Fruit fly (Drosophila melanogaster): Measurements from ENCODE around the gene Trissin.

Trissin gene

dm6 chr3R:15451344-15452107, 33.7 kb downstream of the Trissin start (continued):
- TF ChIP-seq MESR4 (GFP tag; optimal IDR thresholded peaks at IDR 0.05) = no peak
- TF ChIP-seq dan (GFP tag; IDR thresholded peaks at IDR 0.05) = no peak
- no peak for TF ChIP-seq NC2α (GFP tag; optimal IDR thresholded peaks at IDR 0.05)
- TF ChIP-seq CG31388 (GFP tag; optimal IDR thresholded peaks at IDR 0.05) = no peak
- TF ChIP-seq CG2129 (GFP tag; IDR thresholded peaks at IDR 0.05; ENCODE audit: partially characterized antibody) = no peak
- TF ChIP-seq pho (GFP tag; optimal IDR thresholded peaks at IDR 0.05) = no peak
- peak; percentile 45 for TF ChIP-seq CG10543 (GFP tag; optimal IDR thresholded peaks at IDR 0.05)
- no peak for TF ChIP-seq slp2 (GFP tag; optimal IDR thresholded peaks at IDR 0.05)
- no peak for TF ChIP-seq Hr39 (optimal IDR thresholded peaks at IDR 0.05)
- TF ChIP-seq Awh (GFP tag; IDR thresholded peaks at IDR 0.05) = 0 out of 2 replicates have a peak, but pooled peaks have one; percentile 26
- TF ChIP-seq CG3838 (GFP tag; optimal IDR thresholded peaks at IDR 0.05) = no peak
- TF ChIP-seq ci (GFP tag; IDR thresholded peaks at IDR 0.05) = 0 out of 3 replicates have a peak, but pooled peaks have one; percentile 41
- TF ChIP-seq Opbp (GFP tag; IDR thresholded peaks at IDR 0.05; ENCODE audit: partially characterized antibody) = no peak
- TF ChIP-seq CG13894 (tag; optimal IDR thresholded peaks at IDR 0.05) = peak; percentile 32
- TF ChIP-seq CG6175 (GFP tag; IDR thresholded peaks at IDR 0.05) = 0 out of 3 replicates have a peak, but pooled peaks have one; percentile 49
- no peak for TF ChIP-seq CG7556 (GFP tag; optimal IDR thresholded peaks at IDR 0.05)
- TF ChIP-seq CG5180 (GFP tag; optimal IDR thresholded peaks at IDR 0.05) = peak; percentile 24
- TF ChIP-seq gfzf (GFP tag; optimal IDR thresholded peaks at IDR 0.05) = no peak
- TF ChIP-seq hkb (optimal IDR thresholded peaks at IDR 0.05) = no peak
- TF ChIP-seq hkb (GFP tag; IDR thresholded peaks at IDR 0.05) = 0 out of 2 replicates have a peak, but pooled peaks have one; percentile 16
- TF ChIP-seq Bdp1 (GFP tag; optimal IDR thresholded peaks at IDR 0.05) = no peak
- TF ChIP-seq tio (GFP tag; optimal IDR thresholded peaks at IDR 0.05) = no peak
- no peak for TF ChIP-seq maf-S (GFP tag; optimal IDR thresholded peaks at IDR 0.05)
- TF ChIP-seq Sry-δ (GFP tag; optimal IDR thresholded peaks at IDR 0.05) = no peak
- peak; percentile 58 for TF ChIP-seq CG12769 (tag; optimal IDR thresholded peaks at IDR 0.05)
- TF ChIP-seq peb (GFP tag; IDR thresholded peaks at IDR 0.05) = no peak
- TF ChIP-seq HmgD (GFP tag; optimal IDR thresholded peaks at IDR 0.05) = no peak
- no peak for TF ChIP-seq ranshi (GFP tag; IDR thresholded peaks at IDR 0.05)
- TF ChIP-seq abd-A (tag; optimal IDR thresholded peaks at IDR 0.05) = peak; percentile 90
- TF ChIP-seq CG6791 (GFP tag; IDR thresholded peaks at IDR 0.05; ENCODE audit: partially characterized antibody) = no peak
- TF ChIP-seq CG4854 (GFP tag; optimal IDR thresholded peaks at IDR 0.05) = no peak

- TF ChIP-seq vvl (GFP tag; IDR thresholded peaks at IDR 0.05) (peak; percentile 73), Tbp (GFP tag; optimal IDR thresholded peaks at IDR 0.05) (no peak), esg (GFP tag; conservative IDR thresholded peaks at IDR 0.05) (no peak), Dek (tag; optimal IDR thresholded peaks at IDR 0.05) (no peak), chinmo (GFP tag; IDR thresholded peaks at IDR 0.05; ENCODE audit: partially characterized antibody) (peak; percentile 91; the same call in 2 of the 4 replicates), CG15601 (tag; optimal IDR thresholded peaks at IDR 0.05) (no peak), CG2712 (tag; optimal IDR thresholded peaks at IDR 0.05) (no peak), Deaf1 (tag; optimal IDR thresholded peaks at IDR 0.05) (no peak), CG8388 (GFP tag; optimal IDR thresholded peaks at IDR 0.05) (no peak), Awh (GFP tag; IDR thresholded peaks at IDR 0.05) (peak; percentile 23; the same call in 1 of the 2 replicates), Dip3 (GFP tag; optimal IDR thresholded peaks at IDR 0.05) (no peak), Fer2 (tag; optimal IDR thresholded peaks at IDR 0.05) (no peak), CG9797 (GFP tag; optimal IDR thresholded peaks at IDR 0.05) (no peak), D19A (tag; optimal IDR thresholded peaks at IDR 0.05) (no peak)
These were observed 36.5 kb downstream of the Trissin start for dm6 chr3R:15448657-15449056.
